Fruit fly (Drosophila melanogaster): ENCODE data around the gene CG14015.

Gene CG14015

dm6 chr2L:5507823-5508438, 31.1 kb downstream of the CG14015 start (continued):
- TF ChIP-seq cyc (GFP tag; optimal IDR thresholded peaks at IDR 0.05) (peak; percentile 11), CG8119 (GFP tag; IDR thresholded peaks at IDR 0.05) (no peak), CG6808 (GFP tag; optimal IDR thresholded peaks at IDR 0.05) (peak; percentile 25), Smox (GFP tag; optimal IDR thresholded peaks at IDR 0.05) (peak; percentile 12), esn (GFP tag; optimal IDR thresholded peaks at IDR 0.05) (peak; percentile 20)

- no peak for TF ChIP-seq CG7368 (GFP tag; optimal IDR thresholded peaks at IDR 0.05)
- no peak for TF ChIP-seq OdsH (GFP tag; optimal IDR thresholded peaks at IDR 0.05)
- TF ChIP-seq spab (GFP tag; optimal IDR thresholded peaks at IDR 0.05), result peak; percentile 16
- TF ChIP-seq Gug (GFP tag; IDR thresholded peaks at IDR 0.05), result no peak
- TF ChIP-seq salr (GFP tag; optimal IDR thresholded peaks at IDR 0.05), result no peak
- TF ChIP-seq Blimp-1 (GFP tag; optimal IDR thresholded peaks at IDR 0.05), result no peak
- TF ChIP-seq net (GFP tag; optimal IDR thresholded peaks at IDR 0.05), result no peak
- TF ChIP-seq lz (GFP tag; optimal IDR thresholded peaks at IDR 0.05), result no peak
- peak; percentile 3 for TF ChIP-seq Met (GFP tag; optimal IDR thresholded peaks at IDR 0.05)
- TF ChIP-seq Eip78C (GFP tag), result peak; percentile 38
- no peak for TF ChIP-seq Hr38 (GFP tag; optimal IDR thresholded peaks at IDR 0.05)
- TF ChIP-seq Ets96B (tag; optimal IDR thresholded peaks at IDR 0.05), result peak; percentile 35
- peak in 1 of 2 experiments; percentile 9 for TF ChIP-seq ss (GFP tag; optimal IDR thresholded peaks at IDR 0.05)
- peak; percentile 50 for TF ChIP-seq CG3032 (tag; optimal IDR thresholded peaks at IDR 0.05)
- peak; percentile 9 for TF ChIP-seq dsx (GFP tag; optimal IDR thresholded peaks at IDR 0.05; ENCODE audit: poor library complexity, severe bottlenecking)
- peak; percentile 35 for TF ChIP-seq svp (GFP tag)
- no peak for TF ChIP-seq CG3919 (GFP tag; optimal IDR thresholded peaks at IDR 0.05)
- no peak for TF ChIP-seq fd85E (GFP tag; optimal IDR thresholded peaks at IDR 0.05)
Observed at dm6 chr2L:5507082-5507481, 31.9 kb downstream of the CG14015 start.

dm6 chr2L:5505130-5505529, 33.9 kb downstream of the CG14015 start:
- TF ChIP-seq OdsH (GFP tag; optimal IDR thresholded peaks at IDR 0.05) (peak; percentile 33), Gug (GFP tag; IDR thresholded peaks at IDR 0.05) (no peak), CG11294 (GFP tag; IDR thresholded peaks at IDR 0.05) (no peak), CG31627 (GFP tag; optimal IDR thresholded peaks at IDR 0.05) (peak; percentile 23), CG6854 (GFP tag; optimal IDR thresholded peaks at IDR 0.05) (no peak), Eip75B (GFP tag; optimal IDR thresholded peaks at IDR 0.05) (no peak), CG8119 (GFP tag; IDR thresholded peaks at IDR 0.05) (no peak), CG10631 (GFP tag; optimal IDR thresholded peaks at IDR 0.05) (peak; percentile 35), CG6276 (GFP tag; optimal IDR thresholded peaks at IDR 0.05) (no peak), CG32006 (GFP tag; optimal IDR thresholded peaks at IDR 0.05) (no peak), CG15336 (GFP tag; IDR thresholded peaks at IDR 0.05) (no peak), vri (GFP tag; optimal IDR thresholded peaks at IDR 0.05) (peak; percentile 34), Smox (GFP tag; optimal IDR thresholded peaks at IDR 0.05) (peak; percentile 3), Eip78C (GFP tag) (peak; percentile 51), CG6792 (GFP tag; optimal IDR thresholded peaks at IDR 0.05) (no peak), Blimp-1 (GFP tag; optimal IDR thresholded peaks at IDR 0.05) (no peak), svp (GFP tag) (peak; percentile 59), dsx (GFP tag; optimal IDR thresholded peaks at IDR 0.05; ENCODE audit: poor library complexity, severe bottlenecking) (no peak), CG7368 (GFP tag; optimal IDR thresholded peaks at IDR 0.05) (no peak), CG8632 (GFP tag; optimal IDR thresholded peaks at IDR 0.05) (no peak), spab (GFP tag; optimal IDR thresholded peaks at IDR 0.05) (no peak), fkh (GFP tag; optimal IDR thresholded peaks at IDR 0.05) (no peak), CG1621 (tag; optimal IDR thresholded peaks at IDR 0.05) (no peak), fd59A (GFP tag; optimal IDR thresholded peaks at IDR 0.05) (no peak), CG10669 (GFP tag; optimal IDR thresholded peaks at IDR 0.05) (no peak), CG6163 (GFP tag; IDR thresholded peaks at IDR 0.05) (no peak), Sox15 (GFP tag; optimal IDR thresholded peaks at IDR 0.05) (no peak), cyc (GFP tag; optimal IDR thresholded peaks at IDR 0.05) (no peak), CG16779 (tag; optimal IDR thresholded peaks at IDR 0.05) (no peak), CG6808 (GFP tag; optimal IDR thresholded peaks at IDR 0.05) (no peak), Hr39 (GFP tag; optimal IDR thresholded peaks at IDR 0.05) (no peak), Sox102F (GFP tag; optimal IDR thresholded peaks at IDR 0.05) (peak; percentile 44), CG34406 (GFP tag; optimal IDR thresholded peaks at IDR 0.05) (no peak), Met (GFP tag; optimal IDR thresholded peaks at IDR 0.05) (peak; percentile 41), Lpt (GFP tag; optimal IDR thresholded peaks at IDR 0.05) (no peak), topi (GFP tag; optimal IDR thresholded peaks at IDR 0.05) (peak; percentile 17)
